Fruit fly (Drosophila melanogaster) whole organism, embryonic: ENCODE data around the gene Acph-1.

Experiments
- BtbVII ChIP-seq: fragments of 200-800 bp; sonication (Bioruptor generic); optimal IDR thresholded peaks from 3 replicates; lab custom pipeline; 2017; ENCODE audit warnings: missing biosample characterization, mild to moderate bottlenecking, missing genetic modification characterization
- CG10209 ChIP-seq: fragments of 200-800 bp; sonication (Bioruptor generic); optimal IDR thresholded peaks from 3 replicates; lab custom pipeline; 2017; ENCODE audit warnings: missing biosample characterization, mild to moderate bottlenecking, missing genetic modification characterization, missing genetic modification reagents
- CG10274 ChIP-seq: fragments of 200-800 bp; sonication (Bioruptor generic); optimal IDR thresholded peaks from 3 replicates; lab custom pipeline; 2017; ENCODE audit warnings: missing biosample characterization, mild to moderate bottlenecking, missing genetic modification characterization
- CG10565 ChIP-seq: fragments of 200-800 bp; sonication (Bioruptor generic); optimal IDR thresholded peaks from 3 replicates; lab custom pipeline; 2016; ENCODE audit warnings: missing biosample characterization, mild to moderate bottlenecking, missing genetic modification characterization
- CG11723 ChIP-seq: fragments of 200-800 bp; sonication (Bioruptor generic); optimal IDR thresholded peaks from 2 replicates; lab custom pipeline; 2017; ENCODE audit warnings: missing biosample characterization, mild to moderate bottlenecking, missing genetic modification characterization
- CG12155 ChIP-seq: fragments of 200-800 bp; sonication (Bioruptor generic); optimal IDR thresholded peaks from 3 replicates; lab custom pipeline; 2016; ENCODE audit warnings: missing biosample characterization, missing genetic modification characterization
- CG12659 ChIP-seq: fragments of 200-800 bp; sonication (Bioruptor generic); optimal IDR thresholded peaks from 3 replicates; lab custom pipeline; 2017; ENCODE audit warnings: mild to moderate bottlenecking, missing biosample characterization, missing genetic modification reagents, missing genetic modification characterization
- CG14710 ChIP-seq: fragments of 200-800 bp; sonication (Bioruptor generic); optimal IDR thresholded peaks from 3 replicates; lab custom pipeline; 2019; ENCODE audit warnings: missing biosample characterization, mild to moderate bottlenecking, missing genetic modification characterization, moderate library complexity
- CG15011 ChIP-seq: fragments of 200-800 bp; sonication (Bioruptor generic); optimal IDR thresholded peaks from 3 replicates; lab custom pipeline; 2018; ENCODE audit warnings: missing biosample characterization, mild to moderate bottlenecking, missing genetic modification characterization
- CG15601 ChIP-seq: fragments of 200-800 bp; sonication (Bioruptor generic); optimal IDR thresholded peaks from 3 replicates; lab custom pipeline; 2019; ENCODE audit warnings: missing biosample characterization, mild to moderate bottlenecking, missing genetic modification characterization, moderate library complexity
- CG17359 ChIP-seq: fragments of 200-800 bp; sonication (Bioruptor generic); optimal IDR thresholded peaks from 3 replicates; lab custom pipeline; 2018; ENCODE audit warnings: missing biosample characterization, mild to moderate bottlenecking, missing genetic modification characterization, moderate library complexity
- CG17912 ChIP-seq: fragments of 200-800 bp; sonication (Bioruptor generic); optimal IDR thresholded peaks from 2 replicates; lab custom pipeline; 2018; ENCODE audit warnings: missing biosample characterization, mild to moderate bottlenecking, missing genetic modification characterization
- CG18476 ChIP-seq: fragments of 200-800 bp; sonication (Bioruptor generic); optimal IDR thresholded peaks from 2 replicates; lab custom pipeline; 2016; ENCODE audit warnings: missing biosample characterization, mild to moderate bottlenecking, missing genetic modification characterization
- CG30431 ChIP-seq: fragments of 200-800 bp; sonication (Bioruptor generic); optimal IDR thresholded peaks from 2 replicates; lab custom pipeline; 2017; ENCODE audit warnings: missing biosample characterization, missing genetic modification characterization
- CG34376 ChIP-seq: fragments of 200-800 bp; sonication (Bioruptor generic); optimal IDR thresholded peaks from 2 replicates; lab custom pipeline; 2018; ENCODE audit warnings: missing biosample characterization, mild to moderate bottlenecking, missing genetic modification characterization
- CG6175 ChIP-seq: fragments of 200-800 bp; sonication (Bioruptor generic); IDR thresholded peaks from 3 replicates; pipeline ENCODE4 v1.3.6; 2022; ENCODE audit warnings: missing biosample characterization, missing genetic modification characterization
- CG7839 ChIP-seq: fragments of 200-800 bp; sonication (Bioruptor generic); optimal IDR thresholded peaks from 3 replicates; lab custom pipeline; 2018; ENCODE audit warnings: missing biosample characterization, mild to moderate bottlenecking, missing genetic modification characterization, moderate library complexity
- CG8478 ChIP-seq: fragments of >200 bp; optimal IDR thresholded peaks from 2 replicates; lab custom pipeline; 2018
- CrebB ChIP-seq: fragments of 200-800 bp; sonication (Bioruptor generic); optimal IDR thresholded peaks from 3 replicates; lab custom pipeline; 2018; ENCODE audit warnings: missing biosample characterization, mild to moderate bottlenecking, missing genetic modification characterization
- Drgx ChIP-seq: fragments of 200-800 bp; sonication (Bioruptor generic); IDR thresholded peaks from 2 replicates; pipeline ENCODE4 v1.3.6; 2022; ENCODE audit warnings: missing biosample characterization, missing genetic modification characterization
- Elba2 ChIP-seq: fragments of 200-800 bp; sonication (Bioruptor generic); optimal IDR thresholded peaks from 3 replicates; lab custom pipeline; 2016; ENCODE audit warnings: missing biosample characterization, missing genetic modification characterization
- Fer1 ChIP-seq: fragments of 200-800 bp; sonication (Bioruptor generic); optimal IDR thresholded peaks from 2 replicates; lab custom pipeline; 2017; ENCODE audit warnings: missing biosample characterization, mild to moderate bottlenecking, missing genetic modification characterization
- Hr3 ChIP-seq: fragments of 200-800 bp; sonication (Bioruptor generic); optimal IDR thresholded peaks from 3 replicates; lab custom pipeline; 2016; ENCODE audit warnings: missing biosample characterization, missing genetic modification characterization
- Med ChIP-seq: fragments of 200-800 bp; sonication (Bioruptor generic); peaks from one replicate; lab custom pipeline; 2016; ENCODE audit warnings: missing biosample characterization, missing genetic modification characterization, mild to moderate bottlenecking, inconsistent platforms, moderate library complexity
- Meics ChIP-seq: fragments of 200-800 bp; sonication (Bioruptor generic); optimal IDR thresholded peaks from 2 replicates; lab custom pipeline; 2017; ENCODE audit warnings: missing biosample characterization, mild to moderate bottlenecking, missing genetic modification characterization
- Tbp ChIP-seq: fragments of >200 bp; optimal IDR thresholded peaks from 2 replicates; lab custom pipeline; 2018; ENCODE audit warnings: missing biosample characterization, missing genetic modification characterization
- ara ChIP-seq: fragments of 200-800 bp; sonication (Bioruptor generic); IDR thresholded peaks from 2 replicates; pipeline ENCODE4 v1.3.6; 2022; ENCODE audit warnings: missing biosample characterization, missing genetic modification characterization
- bsh ChIP-seq, 2 experiments: fragments of 200-800 bp; sonication (Bioruptor generic); optimal IDR thresholded peaks; 2 replicates each; lab custom pipeline; 2017 to 2018; ENCODE audit warnings: mild to moderate bottlenecking in 2 of 2, missing biosample characterization in 2 of 2, missing genetic modification characterization in 2 of 2, moderate library complexity in 1 of 2
- caup ChIP-seq: fragments of 200-800 bp; sonication (Bioruptor generic); optimal IDR thresholded peaks from 3 replicates; lab custom pipeline; 2017; ENCODE audit warnings: missing biosample characterization, mild to moderate bottlenecking, missing genetic modification characterization, moderate library complexity; ENCODE audit not compliant: severe bottlenecking
- corto ChIP-seq: fragments of 200-800 bp; sonication (Bioruptor generic); optimal IDR thresholded peaks from 2 replicates; lab custom pipeline; 2016; ENCODE audit warnings: missing biosample characterization, mild to moderate bottlenecking, missing genetic modification characterization, moderate library complexity
- crp ChIP-seq, 2 experiments: fragments of 200-800 bp; sonication (Bioruptor generic); optimal IDR thresholded peaks; 2 replicates in 1 of 2; 3 replicates in 1 of 2; lab custom pipeline; 2017; ENCODE audit warnings: missing biosample characterization in 2 of 2, missing genetic modification characterization in 2 of 2, mild to moderate bottlenecking in 1 of 2, moderate library complexity in 1 of 2
- dmrt99B ChIP-seq: fragments of 200-800 bp; sonication (Bioruptor generic); optimal IDR thresholded peaks from 2 replicates; lab custom pipeline; 2018; ENCODE audit warnings: missing biosample characterization, mild to moderate bottlenecking, missing genetic modification characterization, moderate library complexity
- ems ChIP-seq: fragments of 200-800 bp; sonication (Bioruptor generic); optimal IDR thresholded peaks from 3 replicates; lab custom pipeline; 2016; ENCODE audit warnings: missing biosample characterization, missing genetic modification characterization
- ewg ChIP-seq: fragments of 200-800 bp; sonication (Bioruptor generic); optimal IDR thresholded peaks from 3 replicates; lab custom pipeline; 2017; ENCODE audit warnings: mild to moderate bottlenecking, missing biosample characterization, missing genetic modification reagents, missing genetic modification characterization
- fd64A ChIP-seq: fragments of 200-800 bp; sonication (Bioruptor generic); optimal IDR thresholded peaks from 3 replicates; lab custom pipeline; 2018; ENCODE audit warnings: missing biosample characterization, mild to moderate bottlenecking, missing genetic modification characterization
- ftz-f1 ChIP-seq: fragments of 200-800 bp; sonication (Bioruptor generic); optimal IDR thresholded peaks from 2 replicates; lab custom pipeline; 2016; ENCODE audit warnings: missing biosample characterization, missing genetic modification characterization
- gt ChIP-seq: fragments of 200-800 bp; sonication (Bioruptor generic); IDR thresholded peaks from 2 replicates; pipeline ENCODE4 v1.3.6; 2022; ENCODE audit warnings: missing biosample characterization, missing genetic modification characterization
- hbn ChIP-seq: fragments of 200-800 bp; sonication (Bioruptor generic); IDR thresholded peaks from 2 replicates; pipeline ENCODE4 v1.3.6; 2022; ENCODE audit warnings: missing biosample characterization, missing genetic modification characterization; ENCODE audit not compliant: partially characterized antibody
- hkb ChIP-seq, 2 experiments: fragments of 200-800 bp in 1 of 2; fragments of >200 bp in 1 of 2; sonication (Bioruptor generic) in 1 of 2; IDR thresholded peaks in 1 of 2; optimal IDR thresholded peaks in 1 of 2; 2 replicates each; pipeline versions ENCODE4 v1.3.6 to Lab custom; 2017 to 2022; ENCODE audit warnings: missing biosample characterization in 1 of 2, missing genetic modification characterization in 1 of 2
- klu ChIP-seq: fragments of 200-800 bp; sonication (Bioruptor generic); IDR thresholded peaks from 2 replicates; pipeline ENCODE4 v1.3.6; 2022; ENCODE audit warnings: missing biosample characterization, missing genetic modification characterization
- lbe ChIP-seq: fragments of 200-800 bp; sonication (Bioruptor generic); optimal IDR thresholded peaks from 2 replicates; lab custom pipeline; 2016; ENCODE audit warnings: missing biosample characterization, mild to moderate bottlenecking, missing genetic modification characterization
- nom ChIP-seq: fragments of 200-800 bp; sonication (Bioruptor generic); optimal IDR thresholded peaks from 2 replicates; lab custom pipeline; 2017; ENCODE audit warnings: missing biosample characterization, missing genetic modification characterization, mild to moderate bottlenecking, moderate library complexity, missing genetic modification reagents
- onecut ChIP-seq: fragments of 200-800 bp; sonication (Bioruptor generic); IDR thresholded peaks from 2 replicates; pipeline ENCODE4 v1.3.6; 2022; ENCODE audit warnings: missing biosample characterization, missing genetic modification characterization
- schlank ChIP-seq: fragments of 200-800 bp; sonication (Bioruptor generic); optimal IDR thresholded peaks from 2 replicates; lab custom pipeline; 2018; ENCODE audit warnings: missing biosample characterization, mild to moderate bottlenecking, missing genetic modification characterization
- sens-2 ChIP-seq: fragments of 200-800 bp; sonication (Bioruptor generic); IDR thresholded peaks from 2 replicates; pipeline ENCODE4 v1.3.6; 2022; ENCODE audit warnings: missing biosample characterization, missing genetic modification characterization
- sqz ChIP-seq: fragments of 200-800 bp; sonication (Bioruptor generic); optimal IDR thresholded peaks from 3 replicates; lab custom pipeline; 2018; ENCODE audit warnings: missing biosample characterization, mild to moderate bottlenecking, missing genetic modification characterization
- tgo ChIP-seq: fragments of 200-800 bp; sonication (Bioruptor generic); IDR thresholded peaks from 3 replicates; pipeline ENCODE4 v1.3.6; 2022; ENCODE audit warnings: missing biosample characterization, missing genetic modification characterization
- twi ChIP-seq: fragments of 200-800 bp; optimal IDR thresholded peaks from 2 replicates; lab custom pipeline; 2019; ENCODE audit warnings: missing biosample characterization, mild to moderate bottlenecking, missing genetic modification characterization, moderate library complexity
- unpg ChIP-seq: fragments of 200-800 bp; sonication (Bioruptor generic); optimal IDR thresholded peaks from 3 replicates; lab custom pipeline; 2018; ENCODE audit warnings: missing biosample characterization, mild to moderate bottlenecking, missing genetic modification characterization, moderate library complexity

The Acph-1 gene

dm6 chr3R:30005332-30005979 lies 12.2 kb upstream of the Acph-1 start:
- TF ChIP-seq lbe (GFP tag; lab: Kevin White, UChicago) = no peak
- TF ChIP-seq ara (GFP tag; lab: Robert Waterston, UW) = no peak
- TF ChIP-seq Elba2 (GFP tag; lab: Kevin White, UChicago) = no peak
- TF ChIP-seq Meics (GFP tag; lab: Kevin White, UChicago) = no peak
- peak; percentile 50 for TF ChIP-seq Drgx
- no peak for TF ChIP-seq CG10565 (GFP tag; lab: Kevin White, UChicago)
- peak; percentile 86 for TF ChIP-seq CG17359 (tag; lab: Kevin White, UChicago)
- no peak for TF ChIP-seq CG7839 (tag; lab: Kevin White, UChicago)
- no peak for TF ChIP-seq gt (GFP tag; lab: Robert Waterston, UW)
- TF ChIP-seq hbn (GFP tag; lab: Robert Waterston, UW) = no peak
- TF ChIP-seq bsh (GFP tag; optimal IDR thresholded peaks at IDR 0.05; lab: Kevin White, UChicago) = peak in 1 of 2 experiments; percentile 62
- no peak for TF ChIP-seq hkb (optimal IDR thresholded peaks at IDR 0.05; lab: Kevin White, UChicago)
- TF ChIP-seq hkb (GFP tag; IDR thresholded peaks at IDR 0.05; lab: Robert Waterston, UW) = no peak
- no peak for TF ChIP-seq klu (GFP tag; lab: Robert Waterston, UW)
- TF ChIP-seq sqz (GFP tag; lab: Kevin White, UChicago) = peak; percentile 31
- no peak for TF ChIP-seq sens-2
- no peak for TF ChIP-seq corto
- no peak for TF ChIP-seq CG30431 (GFP tag; lab: Kevin White, UChicago)
- TF ChIP-seq CG8478 (lab: Kevin White, UChicago) = no peak
- TF ChIP-seq CG17912 = no peak
- peak; percentile 92 for TF ChIP-seq nom (GFP tag; lab: Kevin White, UChicago)
- TF ChIP-seq CrebB = no peak
- TF ChIP-seq CG6175 (GFP tag; lab: Robert Waterston, UW) = no peak
- peak; percentile 4 for TF ChIP-seq ewg (GFP tag; lab: Kevin White, UChicago)
- no peak for TF ChIP-seq fd64A
- TF ChIP-seq onecut (GFP tag; lab: Robert Waterston, UW) = no peak
- no peak for TF ChIP-seq CG34376 (GFP tag; lab: Kevin White, UChicago)
- TF ChIP-seq Hr3 = no peak
- no peak for TF ChIP-seq CG15011 (GFP tag; lab: Kevin White, UChicago)
- TF ChIP-seq, all 482 proteins: peak for 6

dm6 chr3R:30004648-30005047 lies 11.4 kb upstream of the Acph-1 start, which contains the start of the genes Nlp and Nph:
TSS of gene Nlp (plus strand) at chr3R:30004785.
TSS of gene Nph (minus strand) at chr3R:30004861.
- peak; percentile 67 for TF ChIP-seq CG14710
- TF ChIP-seq twi (tag; lab: Kevin White, UChicago) = peak; percentile 41
- TF ChIP-seq Med = peak; percentile 89
- peak; percentile 22 for TF ChIP-seq caup (GFP tag; lab: Kevin White, UChicago)
- no peak for TF ChIP-seq dmrt99B (tag; lab: Kevin White, UChicago)
- no peak for TF ChIP-seq fd64A
- TF ChIP-seq unpg (GFP tag; lab: Kevin White, UChicago) = peak; percentile 16
- peak; percentile 5 for TF ChIP-seq CG15601 (tag; lab: Kevin White, UChicago)
- peak; percentile 47 for TF ChIP-seq CG12155 (GFP tag; lab: Kevin White, UChicago)
- TF ChIP-seq CG17912 = no peak
- no peak for TF ChIP-seq CG10209 (GFP tag; lab: Kevin White, UChicago)
- TF ChIP-seq Tbp (GFP tag; lab: Kevin White, UChicago) = peak; percentile 64
- no peak for TF ChIP-seq ftz-f1 (GFP tag; lab: Kevin White, UChicago)
- TF ChIP-seq Fer1 (GFP tag; lab: Kevin White, UChicago) = peak; percentile 52
- no peak for TF ChIP-seq BtbVII (GFP tag; lab: Kevin White, UChicago)
- TF ChIP-seq Drgx = no peak
- peak; percentile 3 for TF ChIP-seq ems (GFP tag; lab: Kevin White, UChicago)
- TF ChIP-seq tgo (GFP tag; lab: Robert Waterston, UW) = no peak; the same call in 2 of the 3 replicates
- peak; percentile 32 for TF ChIP-seq CG18476 (GFP tag; lab: Kevin White, UChicago)
- peak in 1 of 2 experiments; percentile 26 for TF ChIP-seq crp (GFP tag; optimal IDR thresholded peaks at IDR 0.05; lab: Kevin White, UChicago)
- no peak for TF ChIP-seq CG11723 (GFP tag; lab: Kevin White, UChicago)
- TF ChIP-seq nom (GFP tag; lab: Kevin White, UChicago) = no peak
- no peak for TF ChIP-seq CG10274 (GFP tag; lab: Kevin White, UChicago)
- TF ChIP-seq schlank = no peak
- peak; percentile 65 for TF ChIP-seq CG12659
